Fruit fly (Drosophila melanogaster) whole organism, embryonic: Measurements from ENCODE around the gene eIF2gamma.

ENCODE experiments used
- Atf6 ChIP-seq: fragments of 200-800 bp; sonication (Bioruptor generic); IDR thresholded peaks from 2 replicates; pipeline ENCODE4 v1.3.6; 2022; ENCODE audit warnings: missing biosample characterization, missing genetic modification characterization
- Awh ChIP-seq: fragments of 200-800 bp; sonication (Bioruptor generic); IDR thresholded peaks from 2 replicates; pipeline ENCODE4, ENCODE4 v1.3.6; 2022; ENCODE audit warnings: missing biosample characterization, missing genetic modification characterization
- CG10274 ChIP-seq: fragments of 200-800 bp; sonication (Bioruptor generic); optimal IDR thresholded peaks from 3 replicates; lab custom pipeline; 2017; ENCODE audit warnings: missing biosample characterization, mild to moderate bottlenecking, missing genetic modification characterization
- CG11247 ChIP-seq: fragments of 200-800 bp; sonication (Bioruptor generic); IDR thresholded peaks from 2 replicates; pipeline ENCODE4 v1.3.6; 2022; ENCODE audit warnings: missing biosample characterization, missing genetic modification characterization
- CG12659 ChIP-seq: fragments of 200-800 bp; sonication (Bioruptor generic); optimal IDR thresholded peaks from 3 replicates; lab custom pipeline; 2017; ENCODE audit warnings: mild to moderate bottlenecking, missing biosample characterization, missing genetic modification reagents, missing genetic modification characterization
- CG13624 ChIP-seq: fragments of 200-800 bp; sonication (Bioruptor generic); optimal IDR thresholded peaks from 2 replicates; lab custom pipeline; 2016; ENCODE audit warnings: missing biosample characterization, missing genetic modification characterization
- CG14014 ChIP-seq: fragments of 200-800 bp; sonication (Bioruptor generic); IDR thresholded peaks from 2 replicates; pipeline ENCODE4 v1.3.6; 2022; ENCODE audit warnings: missing biosample characterization, missing genetic modification characterization
- CG17186 ChIP-seq: fragments of 200-800 bp; sonication (Bioruptor generic); optimal IDR thresholded peaks from 3 replicates; lab custom pipeline; 2017; ENCODE audit warnings: missing biosample characterization, missing genetic modification reagents, missing genetic modification characterization
- CG1832 ChIP-seq: fragments of 200-800 bp; sonication (Bioruptor generic); optimal IDR thresholded peaks from 2 replicates; lab custom pipeline; 2017; ENCODE audit warnings: missing biosample characterization, mild to moderate bottlenecking, missing genetic modification characterization, inconsistent platforms
- CG3163 ChIP-seq: fragments of 200-800 bp; sonication (Bioruptor generic); optimal IDR thresholded peaks from 3 replicates; lab custom pipeline; 2016; ENCODE audit warnings: missing biosample characterization, missing genetic modification characterization
- CG4617 ChIP-seq: fragments of 200-800 bp; sonication (Bioruptor generic); optimal IDR thresholded peaks from 3 replicates; lab custom pipeline; 2016; ENCODE audit warnings: missing biosample characterization, missing genetic modification characterization, borderline replicate concordance
- CG6654 ChIP-seq: fragments of 200-800 bp; sonication (Bioruptor generic); optimal IDR thresholded peaks from 2 replicates; lab custom pipeline; 2017; ENCODE audit warnings: missing biosample characterization, mild to moderate bottlenecking, missing genetic modification characterization
- CG6813 ChIP-seq: fragments of 200-800 bp; sonication (Bioruptor generic); optimal IDR thresholded peaks from 2 replicates; lab custom pipeline; 2017; ENCODE audit warnings: missing biosample characterization, missing genetic modification characterization, mild to moderate bottlenecking, moderate library complexity, missing genetic modification reagents
- CG8281 ChIP-seq: fragments of 200-800 bp; sonication (Bioruptor generic); optimal IDR thresholded peaks from 2 replicates; lab custom pipeline; 2018; ENCODE audit warnings: missing biosample characterization, mild to moderate bottlenecking, missing genetic modification characterization, moderate library complexity
- CHES-1-like ChIP-seq: fragments of 200-800 bp; sonication (Bioruptor generic); optimal IDR thresholded peaks from 2 replicates; lab custom pipeline; 2016; ENCODE audit warnings: missing biosample characterization, missing genetic modification characterization
- Dll ChIP-seq: fragments of 200-800 bp; sonication (Bioruptor generic); IDR thresholded peaks from 4 replicates; pipeline ENCODE4 v1.3.6; 2022; ENCODE audit warnings: missing biosample characterization, missing genetic modification characterization; ENCODE audit not compliant: partially characterized antibody
- Dref ChIP-seq: fragments of 200-800 bp; sonication (Bioruptor generic); IDR thresholded peaks from 2 replicates; pipeline ENCODE4 v1.3.6; 2022; ENCODE audit warnings: missing biosample characterization, missing genetic modification characterization
- Hmx ChIP-seq: fragments of 200-800 bp; sonication (Bioruptor generic); optimal IDR thresholded peaks from 2 replicates; lab custom pipeline; 2016; ENCODE audit warnings: missing biosample characterization, missing genetic modification characterization
- Hr51 ChIP-seq, 2 experiments: fragments of 200-800 bp; sonication (Bioruptor generic); optimal IDR thresholded peaks; 2 replicates in 1 of 2; 3 replicates in 1 of 2; lab custom pipeline; 2016 to 2018; ENCODE audit warnings: missing biosample characterization in 2 of 2, missing genetic modification characterization in 2 of 2, mild to moderate bottlenecking in 1 of 2, moderate library complexity in 1 of 2
- Hr78 ChIP-seq, 2 experiments: fragments of 200-800 bp in 1 of 2; fragments of >200 bp in 1 of 2; sonication (Bioruptor generic) in 1 of 2; optimal IDR thresholded peaks; 2 replicates each; lab custom pipeline; 2017 to 2019; ENCODE audit warnings: missing biosample characterization in 2 of 2, missing genetic modification characterization in 2 of 2, mild to moderate bottlenecking in 1 of 2, moderate library complexity in 1 of 2
- MESR4 ChIP-seq: fragments of 200-800 bp; sonication (Bioruptor generic); optimal IDR thresholded peaks from 2 replicates; lab custom pipeline; 2018; ENCODE audit warnings: missing biosample characterization, mild to moderate bottlenecking, missing genetic modification characterization, moderate library complexity
- Max ChIP-seq: fragments of 200-800 bp; sonication (Bioruptor generic); optimal IDR thresholded peaks from 2 replicates; lab custom pipeline; 2016; ENCODE audit warnings: missing biosample characterization, mild to moderate bottlenecking, missing genetic modification characterization
- Meics ChIP-seq: fragments of 200-800 bp; sonication (Bioruptor generic); optimal IDR thresholded peaks from 2 replicates; lab custom pipeline; 2017; ENCODE audit warnings: missing biosample characterization, mild to moderate bottlenecking, missing genetic modification characterization
- Myb ChIP-seq: fragments of 200-800 bp; sonication (Bioruptor generic); optimal IDR thresholded peaks from 2 replicates; lab custom pipeline; 2016; ENCODE audit warnings: missing biosample characterization, missing genetic modification characterization
- Nf-YB ChIP-seq: fragments of 200-800 bp; sonication (Bioruptor generic); optimal IDR thresholded peaks from 3 replicates; lab custom pipeline; 2019; ENCODE audit warnings: missing biosample characterization, mild to moderate bottlenecking, missing genetic modification characterization, moderate library complexity
- Opbp ChIP-seq: fragments of 200-800 bp; sonication (Bioruptor generic); IDR thresholded peaks from 3 replicates; pipeline ENCODE4 v1.3.6; 2022; ENCODE audit warnings: missing biosample characterization, missing genetic modification characterization; ENCODE audit not compliant: partially characterized antibody
- Six4 ChIP-seq: fragments of 200-800 bp; sonication (Bioruptor generic); optimal IDR thresholded peaks from 2 replicates; lab custom pipeline; 2016; ENCODE audit warnings: missing biosample characterization, missing genetic modification characterization
- YL-1 ChIP-seq: fragments of 200-800 bp; sonication (Bioruptor generic); optimal IDR thresholded peaks from 3 replicates; lab custom pipeline; 2017; ENCODE audit warnings: missing biosample characterization, mild to moderate bottlenecking, missing genetic modification characterization
- al ChIP-seq: fragments of 200-800 bp; sonication (Bioruptor generic); IDR thresholded peaks from 2 replicates; pipeline ENCODE4 v1.3.6; 2022; ENCODE audit warnings: missing biosample characterization, missing genetic modification characterization
- amos ChIP-seq: fragments of 200-800 bp; sonication (Bioruptor generic); IDR thresholded peaks from 2 replicates; pipeline ENCODE4 v1.3.6; 2022; ENCODE audit warnings: missing biosample characterization, missing genetic modification characterization; ENCODE audit not compliant: partially characterized antibody
- ara ChIP-seq: fragments of 200-800 bp; sonication (Bioruptor generic); IDR thresholded peaks from 2 replicates; pipeline ENCODE4 v1.3.6; 2022; ENCODE audit warnings: missing biosample characterization, missing genetic modification characterization
- bab2 ChIP-seq: fragments of 200-800 bp; sonication (Bioruptor generic); optimal IDR thresholded peaks from 2 replicates; lab custom pipeline; 2016; ENCODE audit warnings: missing biosample characterization, missing genetic modification characterization
- bigmax ChIP-seq: fragments of 200-800 bp; sonication (Bioruptor generic); optimal IDR thresholded peaks from 2 replicates; lab custom pipeline; 2018; ENCODE audit warnings: missing biosample characterization, mild to moderate bottlenecking, missing genetic modification characterization
- br ChIP-seq: fragments of >200 bp; optimal IDR thresholded peaks from 2 replicates; lab custom pipeline; 2017
- cato ChIP-seq: fragments of 200-800 bp; sonication (Bioruptor generic); optimal IDR thresholded peaks from 2 replicates; lab custom pipeline; 2016; ENCODE audit warnings: missing biosample characterization, missing genetic modification characterization, borderline replicate concordance
- caup ChIP-seq: fragments of 200-800 bp; sonication (Bioruptor generic); optimal IDR thresholded peaks from 3 replicates; lab custom pipeline; 2017; ENCODE audit warnings: missing biosample characterization, mild to moderate bottlenecking, missing genetic modification characterization, moderate library complexity; ENCODE audit not compliant: severe bottlenecking
- crc ChIP-seq: fragments of 200-800 bp; sonication (Bioruptor generic); optimal IDR thresholded peaks from 2 replicates; lab custom pipeline; 2016; ENCODE audit warnings: missing biosample characterization, missing genetic modification characterization
- da ChIP-seq: fragments of 200-800 bp; sonication (Bioruptor generic); optimal IDR thresholded peaks from 2 replicates; lab custom pipeline; 2016; ENCODE audit warnings: missing biosample characterization, missing genetic modification characterization
- dan ChIP-seq: fragments of 200-800 bp; sonication (Bioruptor generic); IDR thresholded peaks from 2 replicates; pipeline ENCODE4 v1.3.6; 2022; ENCODE audit warnings: missing biosample characterization, missing genetic modification characterization
- eve ChIP-seq, 2 experiments: fragments of >200 bp; optimal IDR thresholded peaks; 2 replicates each; lab custom pipeline; 2017; ENCODE audit warnings: missing biosample characterization in 2 of 2, missing genetic modification characterization in 2 of 2
- gfzf ChIP-seq: fragments of 200-800 bp; sonication (Bioruptor generic); optimal IDR thresholded peaks from 2 replicates; lab custom pipeline; 2016; ENCODE audit warnings: missing biosample characterization, mild to moderate bottlenecking, missing genetic modification characterization, moderate library complexity
- lbe ChIP-seq: fragments of 200-800 bp; sonication (Bioruptor generic); optimal IDR thresholded peaks from 2 replicates; lab custom pipeline; 2016; ENCODE audit warnings: missing biosample characterization, mild to moderate bottlenecking, missing genetic modification characterization
- nau ChIP-seq: fragments of 200-800 bp; sonication (Bioruptor generic); optimal IDR thresholded peaks from 3 replicates; lab custom pipeline; 2017; ENCODE audit warnings: missing biosample characterization, mild to moderate bottlenecking, missing genetic modification characterization, missing genetic modification reagents
- p53 ChIP-seq: fragments of 200-800 bp; sonication (Bioruptor generic); optimal IDR thresholded peaks from 2 replicates; lab custom pipeline; 2016; ENCODE audit warnings: missing biosample characterization, missing genetic modification characterization
- pzg ChIP-seq: fragments of 200-800 bp; sonication (Bioruptor generic); optimal IDR thresholded peaks from 3 replicates; lab custom pipeline; 2018; ENCODE audit warnings: missing biosample characterization, mild to moderate bottlenecking, missing genetic modification characterization, moderate library complexity
- shn ChIP-seq: fragments of 200-800 bp; sonication (Bioruptor generic); optimal IDR thresholded peaks from 3 replicates; lab custom pipeline; 2016; ENCODE audit warnings: missing biosample characterization, missing genetic modification characterization
- tll ChIP-seq, 2 experiments: fragments of 200-800 bp in 1 of 2; fragments of >200 bp in 1 of 2; sonication (Bioruptor generic) in 1 of 2; optimal IDR thresholded peaks; 2 replicates each; lab custom pipeline; 2017 to 2019; ENCODE audit warnings: missing biosample characterization in 2 of 2, missing genetic modification characterization in 2 of 2, mild to moderate bottlenecking in 1 of 2, moderate library complexity in 1 of 2
- twi ChIP-seq: fragments of 200-800 bp; optimal IDR thresholded peaks from 2 replicates; lab custom pipeline; 2019; ENCODE audit warnings: missing biosample characterization, mild to moderate bottlenecking, missing genetic modification characterization, moderate library complexity

The eIF2gamma gene

dm6 chr3R:15225279-15225730 is 38.0 kb downstream of the eIF2gamma start, which contains the start of the genes CG31344 and Caf1-55 (continued):
- TF ChIP-seq Dref (GFP tag; lab: Robert Waterston, UW) (peak; percentile 92), CG6654 (GFP tag; lab: Kevin White, UChicago) (no peak), Opbp (GFP tag; lab: Robert Waterston, UW) (peak; percentile 49; the same call in 1 of the 3 replicates), lbe (peak; percentile 55), p53 (GFP tag; lab: Kevin White, UChicago) (no peak)

dm6 chr3R:15222973-15223372 is 40.3 kb downstream of the eIF2gamma start, which contains the start of gene Polr2G:
Polr2G (minus strand) TSS chr3R:15223180.
- TF ChIP-seq Opbp (GFP tag; lab: Robert Waterston, UW) (no peak), Awh (GFP tag; lab: Robert Waterston, UW) (no peak), amos (GFP tag; lab: Robert Waterston, UW) (no peak), Hr78 (GFP tag; optimal IDR thresholded peaks at IDR 0.05; lab: Kevin White, UChicago) (no peak), Nf-YB (GFP tag; lab: Kevin White, UChicago) (no peak), CG6813 (GFP tag; lab: Kevin White, UChicago) (no peak), CG11247 (no peak), caup (no peak), CG10274 (no peak), Six4 (no peak), CHES-1-like (no peak), Meics (GFP tag; lab: Kevin White, UChicago) (no peak), Hr51 (GFP tag; optimal IDR thresholded peaks at IDR 0.05; lab: Kevin White, UChicago) (no peak), nau (GFP tag; lab: Kevin White, UChicago) (no peak), CG17186 (GFP tag; lab: Kevin White, UChicago) (no peak), CG1832 (GFP tag; lab: Kevin White, UChicago) (no peak), Myb (no peak), twi (no peak), br (lab: Kevin White, UChicago) (no peak), bab2 (GFP tag; lab: Kevin White, UChicago) (no peak), CG14014 (GFP tag; lab: Robert Waterston, UW) (no peak), Atf6 (GFP tag; lab: Robert Waterston, UW) (no peak), bigmax (GFP tag; lab: Kevin White, UChicago) (no peak), CG8281 (tag; lab: Kevin White, UChicago) (no peak), al (GFP tag; lab: Robert Waterston, UW) (no peak), crc (GFP tag; lab: Kevin White, UChicago) (no peak), shn (no peak), CG4617 (GFP tag; lab: Kevin White, UChicago) (peak; percentile 50), CG13624 (GFP tag; lab: Kevin White, UChicago) (no peak), CG3163 (no peak), p53 (GFP tag; lab: Kevin White, UChicago) (no peak), da (GFP tag; lab: Kevin White, UChicago) (no peak), Hmx (no peak), eve (GFP tag; optimal IDR thresholded peaks at IDR 0.05; lab: Kevin White, UChicago) (no peak), tll (GFP tag; optimal IDR thresholded peaks at IDR 0.05; lab: Kevin White, UChicago) (no peak), pzg (GFP tag; lab: Kevin White, UChicago) (peak; percentile 19), gfzf (GFP tag; lab: Kevin White, UChicago) (peak; percentile 63), CG12659 (GFP tag; lab: Kevin White, UChicago) (no peak), cato (GFP tag; lab: Kevin White, UChicago) (no peak), Max (GFP tag; lab: Kevin White, UChicago) (no peak), ara (GFP tag; lab: Robert Waterston, UW) (no peak), MESR4 (peak; percentile 61), Dll (peak; percentile 28; the same call in 1 of the 4 replicates), dan (GFP tag; lab: Robert Waterston, UW) (no peak), YL-1 (peak; percentile 34)
